Worm (Caenorhabditis elegans): Measurements from ENCODE around the gene ZK262.2.

DNA sequence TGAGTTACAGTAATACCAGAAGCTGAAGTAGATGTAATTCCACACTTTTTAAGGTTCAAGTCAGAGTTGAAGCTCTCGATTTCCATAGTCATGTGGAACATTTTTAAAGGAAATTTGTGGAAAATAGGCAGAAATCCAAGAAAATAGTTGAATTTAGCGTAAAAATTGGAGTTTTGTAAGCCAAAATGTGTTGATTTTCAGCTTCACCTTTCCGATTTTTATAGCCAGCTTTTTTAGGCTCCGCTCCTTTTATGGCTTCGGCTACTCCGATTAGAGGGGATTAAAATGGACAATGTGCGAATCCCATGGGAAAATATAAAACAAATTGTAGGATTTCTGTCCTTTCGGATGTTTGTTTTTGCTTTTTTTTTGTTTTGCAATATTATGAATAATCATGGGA, 44.5 kb downstream of the ZK262.2 start, which contains the start of gene C08E8.6:
- no peak for TF ChIP-seq unc-62 (GFP tag; optimal IDR thresholded peaks at IDR 0.05 in 1 of 2)
- no peak for TF ChIP-seq unc-62 (tag; optimal IDR thresholded peaks at IDR 0.05)
- no peak for TF ChIP-seq mep-1 (tag; optimal IDR thresholded peaks at IDR 0.05)
- TF ChIP-seq pqm-1 (tag; optimal IDR thresholded peaks at IDR 0.05), result no peak
- TF ChIP-seq Y5F2A.4 (GFP tag; optimal IDR thresholded peaks at IDR 0.05), result no peak
- TF ChIP-seq ZK546.5 (tag; optimal IDR thresholded peaks at IDR 0.05), result no peak
- TF ChIP-seq spr-3 (GFP tag; optimal IDR thresholded peaks at IDR 0.05), result no peak
- no peak for TF ChIP-seq hlh-30 (tag; optimal IDR thresholded peaks at IDR 0.05; ENCODE audit: insufficient read depth)
- TF ChIP-seq fos-1 (tag; optimal IDR thresholded peaks at IDR 0.05), result no peak
